Worm (Caenorhabditis elegans): ENCODE measurements around the gene F16B4.5.
A peak's percentile ranks its signal among the peaks of the same experiment; 100 is the strongest.

F16B4.5 gene

DNA sequence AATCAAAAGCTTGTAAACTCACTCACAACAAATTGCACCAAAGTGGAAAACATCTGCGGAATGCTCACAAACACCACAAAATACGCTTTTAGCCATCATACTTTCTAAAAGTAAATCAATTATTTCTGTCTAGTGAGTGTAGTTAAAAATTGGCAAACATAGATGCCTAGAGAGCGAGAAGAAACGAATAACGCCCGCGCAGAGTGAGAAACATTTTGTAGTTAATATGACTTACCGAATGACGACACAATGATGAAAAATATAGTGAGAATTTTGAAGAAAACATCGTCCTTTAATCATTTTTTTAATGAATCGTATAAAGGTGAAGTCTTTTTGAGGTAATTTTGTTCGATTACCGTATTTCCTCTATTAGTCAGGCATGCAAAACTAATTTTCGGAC lies 41.1 kb downstream of the F16B4.5 start, which contains the start of gene nhr-238:
nhr-238 (minus strand) TSS at position 104 of the 400 bp plus-strand sequence.
- peak; percentile 100 for TF ChIP-seq nhr-28 (tag; optimal IDR thresholded peaks at IDR 0.05)
- TF ChIP-seq mep-1 (tag; optimal IDR thresholded peaks at IDR 0.05) = no peak
- no peak for TF ChIP-seq skn-1 (tag; optimal IDR thresholded peaks at IDR 0.05)
- TF ChIP-seq nhr-102 (tag; optimal IDR thresholded peaks at IDR 0.05) = no peak
- no peak for TF ChIP-seq dmd-9 (GFP tag; IDR thresholded peaks at IDR 0.05)
- no peak for TF ChIP-seq F49E8.2 (tag; optimal IDR thresholded peaks at IDR 0.05; ENCODE audit: borderline replicate concordance)
- TF ChIP-seq ceh-82 (tag; optimal IDR thresholded peaks at IDR 0.05) = no peak
- TF ChIP-seq Y5F2A.4 (GFP tag; optimal IDR thresholded peaks at IDR 0.05) = no peak
- TF ChIP-seq nhr-77 (tag; optimal IDR thresholded peaks at IDR 0.05) = peak; percentile 99
- no peak for TF ChIP-seq ZK337.2 (GFP tag; IDR thresholded peaks at IDR 0.05)
- TF ChIP-seq daf-16 (GFP tag; optimal IDR thresholded peaks at IDR 0.05) = no peak
- peak; percentile 17 for TF ChIP-seq daf-16 (tag; optimal IDR thresholded peaks at IDR 0.05)
- no peak for TF ChIP-seq fkh-10 (GFP tag; optimal IDR thresholded peaks at IDR 0.05)
- no peak for TF ChIP-seq php-3 (GFP tag; IDR thresholded peaks at IDR 0.05)
- no peak for TF ChIP-seq tag-97 (GFP tag; IDR thresholded peaks at IDR 0.05)
- peak; percentile 75 for TF ChIP-seq ztf-7 (tag; optimal IDR thresholded peaks at IDR 0.05)
- TF ChIP-seq arid-1 (GFP tag; conservative IDR thresholded peaks at IDR 0.05) = no peak
- TF ChIP-seq dmd-6 (GFP tag; IDR thresholded peaks at IDR 0.05) = no peak
- no peak for TF ChIP-seq ceh-28 (tag; optimal IDR thresholded peaks at IDR 0.05)
- TF ChIP-seq Y105C5A.15 (GFP tag; IDR thresholded peaks at IDR 0.05) = no peak
- no peak for TF ChIP-seq nhr-48 (tag; optimal IDR thresholded peaks at IDR 0.05)
- peak; percentile 44 for TF ChIP-seq dve-1 (tag; optimal IDR thresholded peaks at IDR 0.05; ENCODE audit: insufficient read depth)
- TF ChIP-seq pqm-1 (tag; optimal IDR thresholded peaks at IDR 0.05) = no peak
- peak; percentile 85 for TF ChIP-seq nhr-42 (GFP tag; IDR thresholded peaks at IDR 0.05)
- no peak for TF ChIP-seq set-16 (GFP tag; IDR thresholded peaks at IDR 0.05)

- TF ChIP-seq Y75B8A.6 (GFP tag; IDR thresholded peaks at IDR 0.05) (no peak), snpc-1.2 (GFP tag; IDR thresholded peaks at IDR 0.05) (no peak), T26A8.4 (GFP tag; IDR thresholded peaks at IDR 0.05) (no peak), egl-43 (GFP tag; IDR thresholded peaks at IDR 0.05) (no peak), daf-12 (tag; optimal IDR thresholded peaks at IDR 0.05) (no peak), egl-27 (tag; optimal IDR thresholded peaks at IDR 0.05) (no peak), unc-39 (tag; optimal IDR thresholded peaks at IDR 0.05) (no peak), daf-8 (GFP tag; IDR thresholded peaks at IDR 0.05) (no peak), skn-1 (tag; optimal IDR thresholded peaks at IDR 0.05) (no peak), T20F7.1 (GFP tag; optimal IDR thresholded peaks at IDR 0.05) (no peak), nhr-28 (tag; optimal IDR thresholded peaks at IDR 0.05) (no peak), nhr-41 (GFP tag; IDR thresholded peaks at IDR 0.05) (no peak), daf-19 (GFP tag; conservative IDR thresholded peaks at IDR 0.05) (no peak), hif-1 (tag; optimal IDR thresholded peaks at IDR 0.05) (no peak), R02D3.7 (tag; optimal IDR thresholded peaks at IDR 0.05) (no peak), tra-1 (GFP tag; IDR thresholded peaks at IDR 0.05) (no peak), daf-16 (GFP tag; optimal IDR thresholded peaks at IDR 0.05) (no peak), daf-16 (tag; optimal IDR thresholded peaks at IDR 0.05) (no peak), madf-5 (GFP tag; IDR thresholded peaks at IDR 0.05) (no peak), hlh-30 (tag; optimal IDR thresholded peaks at IDR 0.05; ENCODE audit: insufficient read depth) (no peak), lsy-2 (tag; optimal IDR thresholded peaks at IDR 0.05) (no peak)
These were observed 42.9 kb downstream of the F16B4.5 start, which contains the start of gene Y46H3D.8 for ce11 chrV:1631148-1631547. Gene Y46H3D.8, minus strand, starts transcription at chrV:1631248.
